Worm (Caenorhabditis elegans): ENCODE results near the gene bus-4.

Gene bus-4

ce11 chrIV:4737258-4737657, 49.2 kb downstream of the bus-4 start, which contains the start of gene fbxb-78:
TSS of gene fbxb-78 (plus strand) at chrIV:4737558.
- TF ChIP-seq unc-62 (GFP tag; optimal IDR thresholded peaks at IDR 0.05): no peak

Measured in whole organism, dauer.